Worm (Caenorhabditis elegans) whole organism, L1 larva: ENCODE results near the gene T22C8.3.

Experiments
- F16B12.6 ChIP-seq: fragments of 150-350 bp; optimal IDR thresholded peaks from 2 replicates; lab custom pipeline; 2014; ENCODE audit warnings: missing biosample characterization, missing genetic modification characterization
- alr-1 ChIP-seq: fragments of 200-800 bp; sonication (Bioruptor generic); optimal IDR thresholded peaks from 2 replicates; lab custom pipeline; 2018; ENCODE audit warnings: borderline replicate concordance, mild to moderate bottlenecking, missing genetic modification characterization, missing compliant biosample characterization
- aly-2 ChIP-seq: fragments of 150-350 bp; optimal IDR thresholded peaks from 2 replicates; lab custom pipeline; 2014; ENCODE audit warnings: missing biosample characterization, missing genetic modification characterization
- ces-1 ChIP-seq: fragments of 150-350 bp; optimal IDR thresholded peaks from 2 replicates; lab custom pipeline; 2014; ENCODE audit warnings: missing biosample characterization, missing genetic modification reagents, missing genetic modification characterization
- dpl-1 ChIP-seq, 3 experiments: fragments of 150-350 bp in 2 of 3; sonication (generic microtip) in 1 of 3; optimal IDR thresholded peaks; 2 replicates each; lab custom pipeline; 2014 to 2017; ENCODE audit warnings: missing biosample characterization in 3 of 3, missing genetic modification characterization in 3 of 3, missing genetic modification reagents in 3 of 3
- efl-1 ChIP-seq, 4 experiments: fragments of 150-350 bp; optimal IDR thresholded peaks in 3 of 4; peaks in 1 of 4; 1 replicate in 1 of 4; 2 replicates in 3 of 4; lab custom pipeline; 2014; ENCODE audit warnings: missing biosample characterization in 2 of 4, missing genetic modification characterization in 2 of 4, missing genetic modification reagents in 2 of 4
- elt-2 ChIP-seq: sonication (generic microtip); optimal IDR thresholded peaks from 2 replicates; lab custom pipeline; 2016; ENCODE audit warnings: missing genetic modification characterization, mild to moderate bottlenecking, inconsistent platforms, missing compliant biosample characterization, missing genetic modification reagents
- fkh-4 ChIP-seq: sonication (generic microtip); optimal IDR thresholded peaks from 2 replicates; lab custom pipeline; 2016; ENCODE audit warnings: missing compliant biosample characterization, missing genetic modification characterization, borderline replicate concordance
- fos-1 ChIP-seq: fragments of 150-350 bp; optimal IDR thresholded peaks from 2 replicates; lab custom pipeline; 2014; ENCODE audit warnings: missing biosample characterization, missing genetic modification characterization
- hlh-17 ChIP-seq: fragments of 200-800 bp; sonication (Bioruptor generic); optimal IDR thresholded peaks from 2 replicates; lab custom pipeline; 2018; ENCODE audit warnings: missing genetic modification characterization, mild to moderate bottlenecking, missing compliant biosample characterization, moderate library complexity, borderline replicate concordance
- hpl-2 ChIP-seq: fragments of 150-350 bp; optimal IDR thresholded peaks from 2 replicates; lab custom pipeline; 2014; ENCODE audit warnings: missing biosample characterization, missing genetic modification reagents, missing genetic modification characterization
- jun-1 ChIP-seq: fragments of 150-350 bp; optimal IDR thresholded peaks from 2 replicates; lab custom pipeline; 2014; ENCODE audit warnings: missing biosample characterization, missing genetic modification reagents, missing genetic modification characterization
- lin-35 ChIP-seq, 2 experiments: fragments of 150-350 bp; optimal IDR thresholded peaks; 2 replicates each; lab custom pipeline; 2014; ENCODE audit warnings: missing biosample characterization in 2 of 2, missing genetic modification characterization in 2 of 2, missing genetic modification reagents in 2 of 2
- lin-39 ChIP-seq: fragments of 150-350 bp; optimal IDR thresholded peaks from 2 replicates; lab custom pipeline; 2014; ENCODE audit warnings: missing biosample characterization, missing genetic modification reagents, missing genetic modification characterization
- mef-2 ChIP-seq: fragments of 150-350 bp; optimal IDR thresholded peaks from 2 replicates; lab custom pipeline; 2014; ENCODE audit warnings: missing biosample characterization, missing genetic modification characterization
- mep-1 ChIP-seq: fragments of 150-350 bp; optimal IDR thresholded peaks from 2 replicates; lab custom pipeline; 2014; ENCODE audit warnings: missing biosample characterization, missing genetic modification characterization
- nhr-11 ChIP-seq: fragments of 150-350 bp; optimal IDR thresholded peaks from 2 replicates; lab custom pipeline; 2014; ENCODE audit warnings: missing biosample characterization, missing genetic modification characterization
- nhr-19 ChIP-seq: fragments of 200-800 bp; sonication (Bioruptor generic); conservative IDR thresholded peaks from 2 replicates; pipeline ENCODE4 v1.3.6; 2022; ENCODE audit warnings: missing genetic modification characterization, missing compliant biosample characterization
- nhr-237 ChIP-seq: fragments of 150-350 bp; optimal IDR thresholded peaks from 2 replicates; lab custom pipeline; 2014; ENCODE audit warnings: missing biosample characterization, missing genetic modification characterization
- nhr-71 ChIP-seq: sonication (generic microtip); optimal IDR thresholded peaks from 2 replicates; lab custom pipeline; 2016; ENCODE audit warnings: mild to moderate bottlenecking, missing genetic modification characterization, moderate library complexity, missing compliant biosample characterization
- nhr-76 ChIP-seq: sonication (generic microtip); optimal IDR thresholded peaks from 2 replicates; lab custom pipeline; 2017; ENCODE audit warnings: missing biosample characterization, missing genetic modification characterization
- nhr-84 ChIP-seq: sonication (generic microtip); optimal IDR thresholded peaks from 2 replicates; lab custom pipeline; 2017; ENCODE audit warnings: missing biosample characterization, missing genetic modification characterization
- nhr-90 ChIP-seq: sonication (generic microtip); optimal IDR thresholded peaks from 2 replicates; lab custom pipeline; 2016; ENCODE audit warnings: mild to moderate bottlenecking, missing genetic modification characterization, missing compliant biosample characterization; ENCODE audit not compliant: poor library complexity
- pqm-1 ChIP-seq: sonication (generic microtip); optimal IDR thresholded peaks from 3 replicates; lab custom pipeline; 2017; ENCODE audit warnings: missing biosample characterization, missing genetic modification characterization
- skn-1 ChIP-seq: fragments of 150-350 bp; optimal IDR thresholded peaks from 2 replicates; lab custom pipeline; 2014; ENCODE audit warnings: missing biosample characterization, missing genetic modification characterization
- snu-23 ChIP-seq: sonication (generic microtip); optimal IDR thresholded peaks from 2 replicates; lab custom pipeline; 2016; ENCODE audit warnings: missing genetic modification characterization, missing compliant biosample characterization
- sptf-1 ChIP-seq: fragments of 150-350 bp; optimal IDR thresholded peaks from 2 replicates; lab custom pipeline; 2014; ENCODE audit warnings: missing biosample characterization, missing genetic modification characterization
- swsn-7 ChIP-seq: sonication (generic microtip); optimal IDR thresholded peaks from 2 replicates; lab custom pipeline; 2016; ENCODE audit warnings: missing genetic modification characterization, missing compliant biosample characterization
- unc-30 ChIP-seq: sonication (generic microtip); optimal IDR thresholded peaks from 2 replicates; lab custom pipeline; 2017; ENCODE audit warnings: missing biosample characterization, missing genetic modification characterization
- xbp-1 ChIP-seq: sonication (generic microtip); optimal IDR thresholded peaks from 2 replicates; lab custom pipeline; 2016; ENCODE audit warnings: missing genetic modification characterization, missing compliant biosample characterization
- ztf-4 ChIP-seq: fragments of 150-350 bp; optimal IDR thresholded peaks from 2 replicates; lab custom pipeline; 2014; ENCODE audit warnings: missing biosample characterization, missing genetic modification characterization

Gene T22C8.3

ce11 chrII:8625163-8625562, 3.4 kb upstream of the T22C8.3 start, which contains the start of gene sptf-2:
sptf-2 (plus strand) TSS chrII:8625459.
- no peak for TF ChIP-seq mef-2 (tag; lab: Kevin White, UChicago)
- peak; percentile 89 for TF ChIP-seq pqm-1 (tag; lab: Kevin White, UChicago)
- no peak for TF ChIP-seq aly-2
- TF ChIP-seq ztf-4 (tag; lab: Kevin White, UChicago), result no peak
- no peak for TF ChIP-seq nhr-19 (GFP tag; lab: Robert Waterston, UW)
- no peak for TF ChIP-seq nhr-90 (tag; lab: Kevin White, UChicago)
- TF ChIP-seq jun-1 (tag; lab: Kevin White, UChicago), result peak; percentile 34
- no peak for TF ChIP-seq sptf-1 (tag; lab: Kevin White, UChicago)
- TF ChIP-seq skn-1 (tag; lab: Kevin White, UChicago), result no peak
- peak in 1 of 2 experiments; percentile 21 for TF ChIP-seq lin-35 (GFP tag; optimal IDR thresholded peaks at IDR 0.05; lab: Kevin White, UChicago)
- no peak for TF ChIP-seq dpl-1 (GFP tag; optimal IDR thresholded peaks at IDR 0.05; lab: Kevin White, UChicago)
- TF ChIP-seq elt-2 (tag; lab: Kevin White, UChicago), result peak; percentile 91
- TF ChIP-seq fos-1 (tag; lab: Kevin White, UChicago), result no peak
- TF ChIP-seq efl-1 (optimal IDR thresholded peaks at IDR 0.05; lab: Kevin White, UChicago), result no peak
- peak in 1 of 2 experiments; percentile 88 for TF ChIP-seq efl-1 (GFP tag; optimal IDR thresholded peaks at IDR 0.05 in 1 of 2; lab: Kevin White, UChicago)
- no peak for TF ChIP-seq F16B12.6

ce11 chrII:8623396-8623795, 1.6 kb upstream of the T22C8.3 start, which contains the start of gene T22C8.4:
T22C8.4 (minus strand) TSS chrII:8623496.
- no peak for TF ChIP-seq nhr-84 (tag; lab: Kevin White, UChicago)
- TF ChIP-seq nhr-71 (tag; lab: Kevin White, UChicago), result no peak
- TF ChIP-seq swsn-7 (tag; lab: Kevin White, UChicago), result no peak

ce11 chrII:8617516-8617915, 4.3 kb downstream of the T22C8.3 start, which contains the start of gene chhy-1:
chhy-1 (minus strand) TSS chrII:8617616.
- TF ChIP-seq fos-1 (tag; lab: Kevin White, UChicago) (no peak), fkh-4 (tag; lab: Kevin White, UChicago) (no peak)

ce11 chrII:8616155-8616554, 5.6 kb downstream of the T22C8.3 start:
- TF ChIP-seq nhr-71 (tag; lab: Kevin White, UChicago) (no peak), efl-1 (optimal IDR thresholded peaks at IDR 0.05; lab: Kevin White, UChicago) (no peak), efl-1 (GFP tag; optimal IDR thresholded peaks at IDR 0.05 in 1 of 2; lab: Kevin White, UChicago) (peak in 1 of 2 experiments; percentile 12)

- TF ChIP-seq lin-39 (tag; lab: Kevin White, UChicago) (no peak), elt-2 (tag; lab: Kevin White, UChicago) (no peak), unc-30 (tag; lab: Kevin White, UChicago) (no peak), ces-1 (GFP tag; lab: Kevin White, UChicago) (no peak), xbp-1 (tag; lab: Kevin White, UChicago) (no peak), alr-1 (tag; lab: Kevin White, UChicago) (no peak), snu-23 (GFP tag; lab: Kevin White, UChicago) (no peak), nhr-11 (tag; lab: Kevin White, UChicago) (no peak), fkh-4 (tag; lab: Kevin White, UChicago) (no peak), nhr-237 (tag; lab: Kevin White, UChicago) (no peak), hlh-17 (no peak), nhr-76 (tag; lab: Kevin White, UChicago) (no peak), efl-1 (optimal IDR thresholded peaks at IDR 0.05; lab: Kevin White, UChicago) (no peak), efl-1 (GFP tag; optimal IDR thresholded peaks at IDR 0.05 in 1 of 2; lab: Kevin White, UChicago) (no peak), fos-1 (tag; lab: Kevin White, UChicago) (no peak), mep-1 (no peak), hpl-2 (no peak)
These were observed 9.3 kb downstream of the T22C8.3 start, which contains the start of gene T22C8.1 for ce11 chrII:8612470-8612869. T22C8.1 (plus strand) TSS chrII:8612770.
